Fruit fly (Drosophila melanogaster) whole organism, embryonic: ENCODE data around the gene CG31867.

Experiments
- CG1024 ChIP-seq: fragments of 200-800 bp; sonication (Bioruptor generic); IDR thresholded peaks from 2 replicates; pipeline ENCODE4 v1.3.6; 2022; ENCODE audit warnings: missing biosample characterization, missing genetic modification characterization
- CG12104 ChIP-seq: fragments of 200-800 bp; sonication (Bioruptor generic); optimal IDR thresholded peaks from 3 replicates; lab custom pipeline; 2016; ENCODE audit warnings: missing biosample characterization, missing genetic modification characterization
- CG12391 ChIP-seq: fragments of 200-800 bp; sonication (Bioruptor generic); optimal IDR thresholded peaks from 3 replicates; lab custom pipeline; 2018; ENCODE audit warnings: missing biosample characterization, mild to moderate bottlenecking, missing genetic modification characterization, moderate library complexity
- CG12769 ChIP-seq: fragments of 200-800 bp; sonication (Bioruptor generic); optimal IDR thresholded peaks from 2 replicates; lab custom pipeline; 2019; ENCODE audit warnings: missing biosample characterization, mild to moderate bottlenecking, missing genetic modification characterization, moderate library complexity
- CG15269 ChIP-seq: fragments of 200-800 bp; sonication (Bioruptor generic); optimal IDR thresholded peaks from 2 replicates; lab custom pipeline; 2018; ENCODE audit warnings: missing biosample characterization, mild to moderate bottlenecking, missing genetic modification characterization, moderate library complexity
- CG15696 ChIP-seq: fragments of 200-800 bp; sonication (Bioruptor generic); optimal IDR thresholded peaks from 2 replicates; lab custom pipeline; 2019; ENCODE audit warnings: missing biosample characterization, mild to moderate bottlenecking, missing genetic modification characterization, moderate library complexity
- CG16863 ChIP-seq: fragments of 200-800 bp; sonication (Bioruptor generic); optimal IDR thresholded peaks from 3 replicates; lab custom pipeline; 2016; ENCODE audit warnings: missing biosample characterization, missing genetic modification characterization
- CG17568 ChIP-seq: fragments of 200-800 bp; sonication (Bioruptor generic); optimal IDR thresholded peaks from 2 replicates; lab custom pipeline; 2018; ENCODE audit warnings: missing biosample characterization, mild to moderate bottlenecking, missing genetic modification characterization, moderate library complexity
- CG17612 ChIP-seq: fragments of 200-800 bp; sonication (Bioruptor generic); IDR thresholded peaks from 2 replicates; pipeline ENCODE4 v1.3.6; 2022; ENCODE audit warnings: missing biosample characterization, missing genetic modification characterization
- CG1792 ChIP-seq: fragments of 200-800 bp; sonication (Bioruptor generic); optimal IDR thresholded peaks from 2 replicates; lab custom pipeline; 2016; ENCODE audit warnings: missing biosample characterization, missing genetic modification characterization
- CG2116 ChIP-seq: fragments of 200-800 bp; sonication (Bioruptor generic); optimal IDR thresholded peaks from 3 replicates; lab custom pipeline; 2018; ENCODE audit warnings: missing biosample characterization, mild to moderate bottlenecking, missing genetic modification characterization
- CG2120 ChIP-seq: fragments of 200-800 bp; sonication (Bioruptor generic); optimal IDR thresholded peaks from 3 replicates; lab custom pipeline; 2016; ENCODE audit warnings: missing biosample characterization, missing genetic modification characterization
- CG4820 ChIP-seq: fragments of 200-800 bp; sonication (Bioruptor generic); optimal IDR thresholded peaks from 3 replicates; lab custom pipeline; 2016; ENCODE audit warnings: missing biosample characterization, missing genetic modification characterization
- CG5245 ChIP-seq: fragments of 200-800 bp; sonication (Bioruptor generic); optimal IDR thresholded peaks from 3 replicates; lab custom pipeline; 2016; ENCODE audit warnings: missing biosample characterization, missing genetic modification characterization
- CG6683 ChIP-seq: fragments of 200-800 bp; sonication (Bioruptor generic); optimal IDR thresholded peaks from 2 replicates; lab custom pipeline; 2017; ENCODE audit warnings: missing biosample characterization, mild to moderate bottlenecking, missing genetic modification characterization, missing genetic modification reagents
- CG7271 ChIP-seq: fragments of 200-800 bp; sonication (Bioruptor generic); optimal IDR thresholded peaks from 2 replicates; lab custom pipeline; 2018; ENCODE audit warnings: missing biosample characterization, mild to moderate bottlenecking, missing genetic modification characterization, moderate library complexity
- CG7987 ChIP-seq: fragments of 200-800 bp; sonication (Bioruptor generic); optimal IDR thresholded peaks from 2 replicates; lab custom pipeline; 2018; ENCODE audit warnings: missing biosample characterization, mild to moderate bottlenecking, missing genetic modification characterization, moderate library complexity
- CG8924 ChIP-seq: fragments of 200-800 bp; optimal IDR thresholded peaks from 3 replicates; lab custom pipeline; 2019; ENCODE audit warnings: missing biosample characterization, mild to moderate bottlenecking, missing genetic modification characterization, moderate library complexity
- CG9817 ChIP-seq: fragments of 200-800 bp; sonication (Bioruptor generic); optimal IDR thresholded peaks from 2 replicates; lab custom pipeline; 2018; ENCODE audit warnings: missing biosample characterization, mild to moderate bottlenecking, missing genetic modification characterization, moderate library complexity
- Camta ChIP-seq: fragments of 200-800 bp; sonication (Bioruptor generic); optimal IDR thresholded peaks from 2 replicates; lab custom pipeline; 2016; ENCODE audit warnings: missing biosample characterization, missing genetic modification characterization
- CrebB ChIP-seq: fragments of 200-800 bp; sonication (Bioruptor generic); optimal IDR thresholded peaks from 3 replicates; lab custom pipeline; 2018; ENCODE audit warnings: missing biosample characterization, mild to moderate bottlenecking, missing genetic modification characterization
- Dbx ChIP-seq: fragments of 200-800 bp; sonication (Bioruptor generic); IDR thresholded peaks from 3 replicates; pipeline ENCODE4 v1.3.6; 2022; ENCODE audit warnings: missing biosample characterization, missing genetic modification characterization
- Dek ChIP-seq: fragments of 200-800 bp; sonication (Bioruptor generic); optimal IDR thresholded peaks from 3 replicates; lab custom pipeline; 2019; ENCODE audit warnings: missing biosample characterization, mild to moderate bottlenecking, missing genetic modification characterization, moderate library complexity
- Lhr ChIP-seq: fragments of 200-800 bp; sonication (Bioruptor generic); optimal IDR thresholded peaks from 3 replicates; lab custom pipeline; 2017; ENCODE audit warnings: mild to moderate bottlenecking, missing biosample characterization, missing genetic modification reagents, missing genetic modification characterization
- Nf-YB ChIP-seq: fragments of 200-800 bp; sonication (Bioruptor generic); optimal IDR thresholded peaks from 3 replicates; lab custom pipeline; 2019; ENCODE audit warnings: missing biosample characterization, mild to moderate bottlenecking, missing genetic modification characterization, moderate library complexity
- Optix ChIP-seq: fragments of 200-800 bp; sonication (Bioruptor generic); IDR thresholded peaks from 3 replicates; pipeline ENCODE4 v1.3.6; 2022; ENCODE audit warnings: missing biosample characterization, missing genetic modification characterization
- Six4 ChIP-seq: fragments of 200-800 bp; sonication (Bioruptor generic); optimal IDR thresholded peaks from 2 replicates; lab custom pipeline; 2016; ENCODE audit warnings: missing biosample characterization, missing genetic modification characterization
- Sox102F ChIP-seq: fragments of 200-800 bp; sonication (Bioruptor generic); optimal IDR thresholded peaks from 2 replicates; lab custom pipeline; 2018; ENCODE audit warnings: missing biosample characterization, mild to moderate bottlenecking, missing genetic modification characterization, moderate library complexity
- Usf ChIP-seq: fragments of 200-800 bp; sonication (Bioruptor generic); optimal IDR thresholded peaks from 2 replicates; lab custom pipeline; 2017; ENCODE audit warnings: missing genotype, missing biosample characterization, missing genetic modification characterization
- bowl ChIP-seq: fragments of 200-800 bp; sonication (Bioruptor generic); IDR thresholded peaks from 2 replicates; pipeline ENCODE4 v1.3.6; 2022; ENCODE audit warnings: missing biosample characterization, missing genetic modification characterization
- bsh ChIP-seq, 2 experiments: fragments of 200-800 bp; sonication (Bioruptor generic); optimal IDR thresholded peaks; 2 replicates each; lab custom pipeline; 2017 to 2018; ENCODE audit warnings: mild to moderate bottlenecking in 2 of 2, missing biosample characterization in 2 of 2, missing genetic modification characterization in 2 of 2, moderate library complexity in 1 of 2
- btn ChIP-seq: fragments of 200-800 bp; sonication (Bioruptor generic); optimal IDR thresholded peaks from 2 replicates; lab custom pipeline; 2016; ENCODE audit warnings: missing biosample characterization, missing genetic modification characterization
- chif ChIP-seq, 2 experiments: fragments of 200-800 bp; sonication (Bioruptor generic); optimal IDR thresholded peaks; 3 replicates each; lab custom pipeline; 2016; ENCODE audit warnings: missing biosample characterization in 2 of 2, missing genetic modification characterization in 2 of 2
- dmrt99B ChIP-seq: fragments of 200-800 bp; sonication (Bioruptor generic); optimal IDR thresholded peaks from 2 replicates; lab custom pipeline; 2018; ENCODE audit warnings: missing biosample characterization, mild to moderate bottlenecking, missing genetic modification characterization, moderate library complexity
- ewg ChIP-seq: fragments of 200-800 bp; sonication (Bioruptor generic); optimal IDR thresholded peaks from 3 replicates; lab custom pipeline; 2017; ENCODE audit warnings: mild to moderate bottlenecking, missing biosample characterization, missing genetic modification reagents, missing genetic modification characterization
- fu2 ChIP-seq: fragments of 200-800 bp; sonication (Bioruptor generic); optimal IDR thresholded peaks from 2 replicates; lab custom pipeline; 2016; ENCODE audit warnings: missing biosample characterization, missing genetic modification characterization
- gcm ChIP-seq: fragments of 200-800 bp; sonication (Bioruptor generic); optimal IDR thresholded peaks from 2 replicates; lab custom pipeline; 2019; ENCODE audit warnings: missing biosample characterization, mild to moderate bottlenecking, missing genetic modification characterization, moderate library complexity
- gem ChIP-seq: fragments of 200-800 bp; sonication (Bioruptor generic); optimal IDR thresholded peaks from 2 replicates; lab custom pipeline; 2019; ENCODE audit warnings: missing biosample characterization, mild to moderate bottlenecking, missing genetic modification characterization, moderate library complexity
- gro ChIP-seq: fragments of 200-800 bp; sonication (Bioruptor generic); optimal IDR thresholded peaks from 2 replicates; lab custom pipeline; 2016; ENCODE audit warnings: missing biosample characterization, missing genetic modification characterization
- her ChIP-seq: fragments of 200-800 bp; sonication (Bioruptor generic); optimal IDR thresholded peaks from 2 replicates; lab custom pipeline; 2016; ENCODE audit warnings: missing biosample characterization, missing genetic modification characterization
- kah ChIP-seq: fragments of 200-800 bp; sonication (Bioruptor generic); optimal IDR thresholded peaks from 2 replicates; lab custom pipeline; 2018; ENCODE audit warnings: missing biosample characterization, mild to moderate bottlenecking, missing genetic modification characterization
- lilli ChIP-seq: fragments of 200-800 bp; sonication (Bioruptor generic); optimal IDR thresholded peaks from 3 replicates; lab custom pipeline; 2016; ENCODE audit warnings: missing biosample characterization, missing genetic modification characterization
- nmo ChIP-seq: fragments of 200-800 bp; sonication (Bioruptor generic); optimal IDR thresholded peaks from 2 replicates; lab custom pipeline; 2018; ENCODE audit warnings: missing biosample characterization, mild to moderate bottlenecking, missing genetic modification characterization, moderate library complexity
- pho ChIP-seq: fragments of 200-800 bp; sonication (Bioruptor generic); optimal IDR thresholded peaks from 2 replicates; lab custom pipeline; 2016; ENCODE audit warnings: missing biosample characterization, missing genetic modification characterization
- pita ChIP-seq: fragments of 200-800 bp; sonication (Bioruptor generic); optimal IDR thresholded peaks from 2 replicates; lab custom pipeline; 2017; ENCODE audit warnings: missing biosample characterization, mild to moderate bottlenecking, missing genetic modification characterization
- sd ChIP-seq: fragments of 200-800 bp; sonication (Bioruptor generic); optimal IDR thresholded peaks from 3 replicates; lab custom pipeline; 2018; ENCODE audit warnings: missing biosample characterization, mild to moderate bottlenecking, missing genetic modification characterization, moderate library complexity
- sim ChIP-seq: fragments of 200-800 bp; sonication (Bioruptor generic); IDR thresholded peaks from 2 replicates; pipeline ENCODE4 v1.3.6; 2022; ENCODE audit warnings: missing biosample characterization, missing genetic modification characterization
- tna ChIP-seq: fragments of 200-800 bp; sonication (Bioruptor generic); IDR thresholded peaks from 2 replicates; pipeline ENCODE4 v1.3.6; 2022; ENCODE audit warnings: missing biosample characterization, missing genetic modification characterization; ENCODE audit not compliant: partially characterized antibody
- toy ChIP-seq: fragments of 200-800 bp; sonication (Bioruptor generic); IDR thresholded peaks from 2 replicates; pipeline ENCODE4 v1.3.6; 2022; ENCODE audit warnings: missing biosample characterization, missing genetic modification characterization
- ttk ChIP-seq: fragments of 200-800 bp; sonication (Bioruptor generic); IDR thresholded peaks from 2 replicates; pipeline ENCODE4 v2.1.2; 2022; ENCODE audit warnings: missing biosample characterization, missing genetic modification characterization

The CG31867 gene

DNA sequence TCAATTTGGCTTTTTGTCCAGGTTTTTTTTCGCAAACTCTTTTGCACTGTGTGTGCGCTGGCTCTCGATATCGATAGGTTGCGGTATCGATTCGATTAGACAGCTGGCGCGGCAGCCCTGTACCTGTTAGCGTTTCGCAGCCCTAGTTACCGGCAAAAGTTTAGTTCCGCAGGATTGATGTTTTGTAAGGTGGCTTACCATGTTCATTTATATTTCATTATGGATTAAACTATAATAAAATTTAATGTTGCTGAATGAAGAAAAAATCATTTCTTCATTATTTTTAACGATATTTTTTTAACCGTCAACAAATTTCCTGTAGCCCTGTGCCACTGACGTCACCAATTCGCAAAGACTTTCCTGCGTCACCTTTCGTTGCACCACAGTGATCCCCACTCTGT lies 38.7 kb downstream of the CG31867 start, which contains the start of gene Reps (continued):
- TF ChIP-seq Usf (GFP tag; lab: Kevin White, UChicago) (peak; percentile 98), ewg (GFP tag; lab: Kevin White, UChicago) (peak; percentile 97), CG17612 (GFP tag; lab: Robert Waterston, UW) (peak; percentile 97), Six4 (peak; percentile 98), CG12104 (peak; percentile 98), nmo (GFP tag; lab: Kevin White, UChicago) (peak; percentile 100), CG15696 (tag; lab: Kevin White, UChicago) (peak; percentile 99), kah (GFP tag; lab: Kevin White, UChicago) (peak; percentile 94), sim (GFP tag; lab: Robert Waterston, UW) (peak; percentile 98), toy (GFP tag; lab: Robert Waterston, UW) (peak; percentile 97), tna (GFP tag; lab: Robert Waterston, UW) (no peak), CG15269 (tag; lab: Kevin White, UChicago) (peak; percentile 98), pho (peak; percentile 98), CG12391 (peak; percentile 99), CG16863 (peak; percentile 97), sd (tag; lab: Kevin White, UChicago) (no peak), CG6683 (GFP tag; lab: Kevin White, UChicago) (peak; percentile 95), CG8924 (peak; percentile 98), CG7987 (GFP tag; lab: Kevin White, UChicago) (peak; percentile 94), CG4820 (peak; percentile 99), Dbx (GFP tag; lab: Robert Waterston, UW) (peak; percentile 99), CG2116 (GFP tag; lab: Kevin White, UChicago) (peak; percentile 94), gro (peak; percentile 97), gcm (GFP tag; lab: Kevin White, UChicago) (peak; percentile 97), her (GFP tag; lab: Kevin White, UChicago) (peak; percentile 88), ttk (peak; percentile 98), chif (GFP tag; optimal IDR thresholded peaks at IDR 0.05; lab: Kevin White, UChicago) (peak; percentile 98 to 99), Optix (GFP tag; lab: Robert Waterston, UW) (peak; percentile 99), pita (no peak), CG1024 (GFP tag; lab: Robert Waterston, UW) (peak; percentile 96), CG17568 (GFP tag; lab: Kevin White, UChicago) (peak; percentile 97), Lhr (GFP tag; lab: Kevin White, UChicago) (peak; percentile 96), CG7271 (tag; lab: Kevin White, UChicago) (peak; percentile 98), CG12769 (peak; percentile 99), gem (tag; lab: Kevin White, UChicago) (peak; percentile 99), lilli (peak; percentile 99), Sox102F (peak; percentile 98), fu2 (GFP tag; lab: Kevin White, UChicago) (peak; percentile 97), CG2120 (GFP tag; lab: Kevin White, UChicago) (peak; percentile 99), CG5245 (GFP tag; lab: Kevin White, UChicago) (peak; percentile 98), CG1792 (peak; percentile 95), btn (peak; percentile 94), bowl (GFP tag; lab: Robert Waterston, UW) (peak; percentile 97), CrebB (peak; percentile 96), CG9817 (tag; lab: Kevin White, UChicago) (peak; percentile 98), bsh (GFP tag; optimal IDR thresholded peaks at IDR 0.05; lab: Kevin White, UChicago) (peak; percentile 87 to 99), Nf-YB (peak; percentile 88), Camta (GFP tag; lab: Kevin White, UChicago) (peak; percentile 98), Dek (tag; lab: Kevin White, UChicago) (peak; percentile 97), dmrt99B (peak; percentile 98)
